Worm (Caenorhabditis elegans): ENCODE results near the gene F38A6.5.

Gene F38A6.5

ce11 chrV:20785050-20785847 lies 11.7 kb upstream of the F38A6.5 start (continued):
- peak; percentile 12; the same call in 1 of the 2 replicates for TF ChIP-seq pha-4 (GFP tag; IDR thresholded peaks at IDR 0.05)
- no peak for TF ChIP-seq pha-4 (tag; optimal IDR thresholded peaks at IDR 0.05)
- TF ChIP-seq nhr-42 (GFP tag; IDR thresholded peaks at IDR 0.05), result peak; percentile 14; the same call in 1 of the 2 replicates
- TF ChIP-seq nhr-76 (tag; optimal IDR thresholded peaks at IDR 0.05), result no peak
- no peak for TF ChIP-seq lin-1 (GFP tag; IDR thresholded peaks at IDR 0.05)
- no peak for TF ChIP-seq ZK337.2 (GFP tag; IDR thresholded peaks at IDR 0.05)
- TF ChIP-seq ceh-82 (tag; optimal IDR thresholded peaks at IDR 0.05), result no peak
- TF ChIP-seq mdt-29 (GFP tag; IDR thresholded peaks at IDR 0.05), result 0 out of 2 replicates have a peak, but pooled peaks have one; percentile 8
- no peak for TF ChIP-seq F49E8.2 (tag; optimal IDR thresholded peaks at IDR 0.05; ENCODE audit: borderline replicate concordance)
- TF ChIP-seq zip-11 (GFP tag; IDR thresholded peaks at IDR 0.05), result no peak
- no peak for TF ChIP-seq hlh-11 (tag; optimal IDR thresholded peaks at IDR 0.05)
- no peak for TF ChIP-seq dmd-9 (GFP tag; IDR thresholded peaks at IDR 0.05)
- TF ChIP-seq F44E2.7 (GFP tag; IDR thresholded peaks at IDR 0.05), result no peak
- TF ChIP-seq dve-1 (tag; optimal IDR thresholded peaks at IDR 0.05; ENCODE audit: insufficient read depth), result peak; percentile 25

ce11 chrV:20783642-20784041 lies 10.1 kb upstream of the F38A6.5 start:
- TF ChIP-seq mep-1 (tag; optimal IDR thresholded peaks at IDR 0.05) (no peak), skn-1 (tag; optimal IDR thresholded peaks at IDR 0.05) (no peak), hlh-30 (tag; optimal IDR thresholded peaks at IDR 0.05; ENCODE audit: insufficient read depth) (no peak), ctbp-1 (GFP tag; IDR thresholded peaks at IDR 0.05) (no peak), nhr-11 (tag; optimal IDR thresholded peaks at IDR 0.05) (no peak), egl-27 (tag; optimal IDR thresholded peaks at IDR 0.05) (no peak), lsy-2 (tag; optimal IDR thresholded peaks at IDR 0.05) (no peak), dpl-1 (GFP tag; optimal IDR thresholded peaks at IDR 0.05) (no peak), set-16 (GFP tag; IDR thresholded peaks at IDR 0.05) (peak; percentile 88), ztf-11 (tag; optimal IDR thresholded peaks at IDR 0.05) (no peak), lim-7 (GFP tag; IDR thresholded peaks at IDR 0.05) (no peak), unc-62 (GFP tag; optimal IDR thresholded peaks at IDR 0.05 in 1 of 2) (peak in 1 of 2 experiments; percentile 5), unc-62 (tag; optimal IDR thresholded peaks at IDR 0.05) (no peak), hif-1 (tag; optimal IDR thresholded peaks at IDR 0.05) (no peak), dve-1 (tag; optimal IDR thresholded peaks at IDR 0.05; ENCODE audit: insufficient read depth) (no peak), dmd-9 (GFP tag; IDR thresholded peaks at IDR 0.05) (no peak)

- TF ChIP-seq ztf-7 (tag; optimal IDR thresholded peaks at IDR 0.05), result no peak
- no peak for TF ChIP-seq nhr-111 (GFP tag; optimal IDR thresholded peaks at IDR 0.05)
- TF ChIP-seq fkh-10 (GFP tag; optimal IDR thresholded peaks at IDR 0.05), result peak; percentile 98
- peak; percentile 84 for TF ChIP-seq hlh-30 (tag; optimal IDR thresholded peaks at IDR 0.05; ENCODE audit: insufficient read depth)
- TF ChIP-seq snpc-4 (tag; optimal IDR thresholded peaks at IDR 0.05), result no peak
- TF ChIP-seq rbr-2 (tag; optimal IDR thresholded peaks at IDR 0.05), result peak; percentile 47
- peak in 1 of 2 experiments; percentile 52 for TF ChIP-seq unc-62 (GFP tag; optimal IDR thresholded peaks at IDR 0.05 in 1 of 2)
- TF ChIP-seq unc-62 (tag; optimal IDR thresholded peaks at IDR 0.05), result no peak
- TF ChIP-seq ceh-62 (tag; optimal IDR thresholded peaks at IDR 0.05), result no peak
- no peak for TF ChIP-seq nhr-76 (tag; optimal IDR thresholded peaks at IDR 0.05)
- TF ChIP-seq ama-1 (optimal IDR thresholded peaks at IDR 0.05), result no peak
- TF ChIP-seq ceh-32 (tag; optimal IDR thresholded peaks at IDR 0.05; ENCODE audit: poor library complexity), result no peak
- peak; percentile 15 for TF ChIP-seq T20F7.1 (GFP tag; optimal IDR thresholded peaks at IDR 0.05)
- TF ChIP-seq ces-1 (GFP tag; optimal IDR thresholded peaks at IDR 0.05), result peak; percentile 94
- TF ChIP-seq zip-2 (tag; optimal IDR thresholded peaks at IDR 0.05), result no peak
- no peak for TF ChIP-seq T26A8.4 (GFP tag; IDR thresholded peaks at IDR 0.05)
- TF ChIP-seq daf-16 (GFP tag; optimal IDR thresholded peaks at IDR 0.05), result no peak
- TF ChIP-seq daf-16 (tag; optimal IDR thresholded peaks at IDR 0.05), result peak; percentile 25
- TF ChIP-seq spr-1 (tag; optimal IDR thresholded peaks at IDR 0.05), result no peak
- no peak for TF ChIP-seq ztf-11 (tag; optimal IDR thresholded peaks at IDR 0.05)
- TF ChIP-seq lin-38 (GFP tag; IDR thresholded peaks at IDR 0.05), result 0 out of 2 replicates have a peak, but pooled peaks have one; percentile 19
- TF ChIP-seq nhr-28 (tag; optimal IDR thresholded peaks at IDR 0.05), result no peak
- TF ChIP-seq lsy-2 (tag; optimal IDR thresholded peaks at IDR 0.05), result peak; percentile 24 to 74
- peak; percentile 83 for TF ChIP-seq ctbp-1 (GFP tag; IDR thresholded peaks at IDR 0.05)
- no peak for TF ChIP-seq nhr-102 (tag; optimal IDR thresholded peaks at IDR 0.05)
- TF ChIP-seq nhr-11 (tag; optimal IDR thresholded peaks at IDR 0.05), result peak; percentile 43
- peak; percentile 55; the same call in 1 of the 2 replicates for TF ChIP-seq hmg-1.1 (GFP tag; IDR thresholded peaks at IDR 0.05)
Measured at ce11 chrV:20782188-20782587, 8.6 kb upstream of the F38A6.5 start.

Measured in whole organism, L4 larva.